Fruit fly (Drosophila melanogaster) whole organism, prepupa: Measurements from ENCODE around the gene CG11815.

Experiments used
- CG11294 ChIP-seq: fragments of 200-800 bp; sonication (Bioruptor generic); IDR thresholded peaks from 2 replicates; pipeline ENCODE4 v1.3.6; 2022; ENCODE audit warnings: missing biosample characterization, missing genetic modification characterization
- CG11902 ChIP-seq: fragments of 200-800 bp; sonication (Bioruptor generic); optimal IDR thresholded peaks from 3 replicates; lab custom pipeline; 2016; ENCODE audit warnings: missing biosample characterization, missing genetic modification characterization
- CG1621 ChIP-seq: fragments of 200-800 bp; sonication (Bioruptor generic); optimal IDR thresholded peaks from 3 replicates; lab custom pipeline; 2018; ENCODE audit warnings: missing biosample characterization, mild to moderate bottlenecking, missing genetic modification characterization
- CG31627 ChIP-seq: fragments of 200-800 bp; sonication (Bioruptor generic); optimal IDR thresholded peaks from 3 replicates; lab custom pipeline; 2016; ENCODE audit warnings: missing biosample characterization, missing genetic modification characterization
- CG32006 ChIP-seq: fragments of 200-800 bp; sonication (Bioruptor generic); optimal IDR thresholded peaks from 3 replicates; lab custom pipeline; 2017; ENCODE audit warnings: missing biosample characterization, mild to moderate bottlenecking, missing genetic modification characterization
- CG34406 ChIP-seq: fragments of 200-800 bp; sonication (Bioruptor generic); optimal IDR thresholded peaks from 3 replicates; lab custom pipeline; 2016; ENCODE audit warnings: missing biosample characterization, missing genetic modification characterization
- CG3919 ChIP-seq: fragments of 200-800 bp; sonication (Bioruptor generic); optimal IDR thresholded peaks from 3 replicates; lab custom pipeline; 2016; ENCODE audit warnings: missing biosample characterization, missing genetic modification characterization
- CG4318 ChIP-seq: fragments of 200-800 bp; sonication (Bioruptor generic); optimal IDR thresholded peaks from 3 replicates; lab custom pipeline; 2017; ENCODE audit warnings: missing biosample characterization, mild to moderate bottlenecking, missing genetic modification characterization
- CG6163 ChIP-seq: fragments of 200-800 bp; sonication (Bioruptor generic); IDR thresholded peaks from 3 replicates; pipeline ENCODE4 v1.3.6; 2022; ENCODE audit warnings: missing biosample characterization, missing genetic modification characterization
- CG6792 ChIP-seq: fragments of 200-800 bp; sonication (Bioruptor generic); optimal IDR thresholded peaks from 3 replicates; lab custom pipeline; 2016; ENCODE audit warnings: missing biosample characterization, missing genetic modification characterization
- CG6854 ChIP-seq: fragments of 200-800 bp; sonication (Bioruptor generic); optimal IDR thresholded peaks from 2 replicates; lab custom pipeline; 2017; ENCODE audit warnings: missing biosample characterization, mild to moderate bottlenecking, missing genetic modification characterization
- CG8119 ChIP-seq: fragments of 200-800 bp; sonication (Bioruptor generic); IDR thresholded peaks from 3 replicates; pipeline ENCODE4 v1.3.6; 2022; ENCODE audit warnings: missing biosample characterization, missing genetic modification characterization
- CG8319 ChIP-seq: fragments of 200-800 bp; sonication (Bioruptor generic); optimal IDR thresholded peaks from 3 replicates; lab custom pipeline; 2016; ENCODE audit warnings: missing biosample characterization, missing genetic modification characterization
- Eip75B ChIP-seq: fragments of 200-800 bp; sonication (Bioruptor generic); optimal IDR thresholded peaks from 3 replicates; lab custom pipeline; 2016; ENCODE audit warnings: missing biosample characterization, missing genetic modification characterization
- Eip78C ChIP-seq: fragments of 200-800 bp; sonication (Bioruptor generic); peaks from one replicate; lab custom pipeline; 2016; ENCODE audit warnings: missing biosample characterization, missing genetic modification characterization
- Eip93F ChIP-seq: fragments of 200-800 bp; sonication (Bioruptor generic); optimal IDR thresholded peaks from 2 replicates; lab custom pipeline; 2016; ENCODE audit warnings: missing biosample characterization, mild to moderate bottlenecking, missing genetic modification characterization
- Ets21C ChIP-seq: fragments of 200-800 bp; sonication (Bioruptor generic); optimal IDR thresholded peaks from 3 replicates; lab custom pipeline; 2016; ENCODE audit warnings: missing biosample characterization, missing genetic modification characterization
- Ets96B ChIP-seq: fragments of 200-800 bp; optimal IDR thresholded peaks from 2 replicates; lab custom pipeline; 2019; ENCODE audit warnings: missing biosample characterization, mild to moderate bottlenecking, missing genetic modification characterization, moderate library complexity
- Hr39 ChIP-seq: fragments of 200-800 bp; sonication (Bioruptor generic); optimal IDR thresholded peaks from 2 replicates; lab custom pipeline; 2016; ENCODE audit warnings: missing biosample characterization, missing genetic modification characterization
- Met ChIP-seq: fragments of 200-800 bp; sonication (Bioruptor generic); optimal IDR thresholded peaks from 3 replicates; lab custom pipeline; 2016; ENCODE audit warnings: missing biosample characterization, missing genetic modification characterization
- Smox ChIP-seq: fragments of 200-800 bp; sonication (Bioruptor generic); optimal IDR thresholded peaks from 3 replicates; lab custom pipeline; 2016; ENCODE audit warnings: missing biosample characterization, missing genetic modification characterization
- Sox102F ChIP-seq: fragments of 200-800 bp; sonication (Bioruptor generic); optimal IDR thresholded peaks from 2 replicates; lab custom pipeline; 2016; ENCODE audit warnings: missing biosample characterization, mild to moderate bottlenecking, missing genetic modification characterization
- Sox14 ChIP-seq: fragments of 200-800 bp; sonication (Bioruptor generic); optimal IDR thresholded peaks from 3 replicates; lab custom pipeline; 2016; ENCODE audit warnings: missing biosample characterization, missing genetic modification characterization
- achi ChIP-seq: fragments of 200-800 bp; sonication (Bioruptor generic); optimal IDR thresholded peaks from 3 replicates; lab custom pipeline; 2016; ENCODE audit warnings: missing biosample characterization, missing genetic modification characterization
- cyc ChIP-seq: fragments of 200-800 bp; sonication (Bioruptor generic); optimal IDR thresholded peaks from 3 replicates; lab custom pipeline; 2016; ENCODE audit warnings: missing biosample characterization, missing genetic modification characterization
- dsx ChIP-seq: fragments of 200-800 bp; optimal IDR thresholded peaks from 3 replicates; lab custom pipeline; 2019; ENCODE audit warnings: missing biosample characterization, mild to moderate bottlenecking, missing genetic modification characterization, moderate library complexity; ENCODE audit not compliant: poor library complexity, severe bottlenecking
- fd59A ChIP-seq: fragments of 200-800 bp; sonication (Bioruptor generic); optimal IDR thresholded peaks from 2 replicates; lab custom pipeline; 2017; ENCODE audit warnings: missing biosample characterization, mild to moderate bottlenecking, missing genetic modification characterization, missing genetic modification reagents
- fkh ChIP-seq: fragments of 200-800 bp; sonication (Bioruptor generic); optimal IDR thresholded peaks from 3 replicates; lab custom pipeline; 2017; ENCODE audit warnings: missing biosample characterization, mild to moderate bottlenecking, missing genetic modification characterization, moderate library complexity
- lz ChIP-seq: fragments of 200-800 bp; sonication (Bioruptor generic); optimal IDR thresholded peaks from 3 replicates; lab custom pipeline; 2016; ENCODE audit warnings: missing biosample characterization, missing genetic modification characterization
- net ChIP-seq: fragments of 200-800 bp; sonication (Bioruptor generic); optimal IDR thresholded peaks from 3 replicates; lab custom pipeline; 2016; ENCODE audit warnings: missing biosample characterization, missing genetic modification characterization
- salr ChIP-seq, 2 experiments: fragments of 200-800 bp; sonication (Bioruptor generic); optimal IDR thresholded peaks; 3 replicates each; lab custom pipeline; 2016 to 2018; ENCODE audit warnings: missing biosample characterization in 2 of 2, missing genetic modification characterization in 2 of 2, mild to moderate bottlenecking in 1 of 2
- ss ChIP-seq, 2 experiments: fragments of 200-800 bp; sonication (Bioruptor generic); optimal IDR thresholded peaks; 2 replicates in 1 of 2; 3 replicates in 1 of 2; lab custom pipeline; 2017 to 2018; ENCODE audit warnings: mild to moderate bottlenecking in 2 of 2, missing biosample characterization in 2 of 2, missing genetic modification characterization in 2 of 2, moderate library complexity in 1 of 2
- svp ChIP-seq: fragments of 200-800 bp; sonication (Bioruptor generic); peaks from one replicate; lab custom pipeline; 2016; ENCODE audit warnings: missing biosample characterization, missing genetic modification characterization
- topi ChIP-seq: fragments of 200-800 bp; sonication (Bioruptor generic); optimal IDR thresholded peaks from 3 replicates; lab custom pipeline; 2016; ENCODE audit warnings: missing biosample characterization, missing genetic modification characterization
- vri ChIP-seq: fragments of 200-800 bp; sonication (Bioruptor generic); optimal IDR thresholded peaks from 3 replicates; lab custom pipeline; 2016; ENCODE audit warnings: missing biosample characterization, mild to moderate bottlenecking, missing genetic modification characterization

CG11815 gene

DNA sequence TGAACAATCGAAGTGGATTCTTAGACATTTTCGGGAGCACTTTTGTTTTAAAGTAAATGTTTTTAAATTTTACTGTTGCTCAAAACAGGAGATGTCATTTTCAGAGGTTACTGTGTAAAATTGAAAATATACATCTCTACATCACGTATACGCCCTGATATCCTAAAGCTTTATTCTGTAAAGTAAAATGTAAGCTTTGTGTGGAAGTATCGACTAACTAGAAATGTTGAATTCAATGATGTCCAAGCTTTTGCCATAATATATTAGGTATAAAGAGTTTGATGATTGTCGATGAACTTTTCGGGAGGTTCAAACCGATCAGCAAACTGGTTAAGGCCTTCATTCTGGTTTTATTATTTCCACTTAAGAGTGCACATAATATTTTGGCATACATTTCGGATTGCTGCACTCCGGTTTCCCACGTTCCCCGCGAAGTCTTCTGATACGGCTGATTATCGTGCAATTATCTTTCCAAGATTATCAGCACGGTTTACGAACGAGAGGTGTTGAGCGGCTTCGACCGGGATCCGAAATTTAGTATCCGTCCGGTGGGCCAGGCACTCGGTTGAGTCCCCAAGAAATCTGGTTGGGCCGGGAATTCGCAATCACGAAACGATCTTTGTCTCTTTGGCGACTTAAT is at the start of gene CG11815, which contains the start of gene acs:
Gene CG11815 (minus strand): TSS at position 98 of the 640 bp plus-strand sequence.
Gene acs (plus strand): TSS at position 536 of the 640 bp plus-strand sequence.
- TF ChIP-seq CG1621 (tag; lab: Kevin White, UChicago), result peak; percentile 28
- peak; percentile 68 for TF ChIP-seq vri (GFP tag; lab: Kevin White, UChicago)
- no peak for TF ChIP-seq Ets21C (GFP tag; lab: Kevin White, UChicago)
- TF ChIP-seq CG34406 (GFP tag; lab: Kevin White, UChicago), result no peak
- no peak for TF ChIP-seq topi
- no peak for TF ChIP-seq Hr39 (GFP tag; lab: Kevin White, UChicago)
- peak; percentile 86 for TF ChIP-seq svp (GFP tag; lab: Kevin White, UChicago)
- TF ChIP-seq Eip78C, result peak; percentile 79

DNA sequence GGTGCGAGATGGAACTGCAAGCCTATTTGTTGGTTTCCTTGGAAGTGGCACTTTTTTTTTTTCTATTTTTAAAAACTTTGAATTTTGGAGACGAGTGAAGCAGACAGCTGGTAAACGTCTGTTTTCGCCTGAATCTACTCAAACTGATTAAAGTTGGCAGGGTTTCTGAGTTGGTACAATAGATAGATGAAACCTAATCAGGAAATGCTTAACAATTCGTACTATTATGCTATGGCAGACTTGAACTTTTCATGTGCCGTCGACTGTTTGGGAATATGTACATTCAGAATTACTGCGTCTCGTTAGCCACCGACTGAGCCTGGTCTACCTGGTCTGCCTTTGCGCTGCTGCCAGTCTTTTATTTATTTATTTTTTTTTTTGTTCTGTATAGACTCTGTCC is 34.6 kb upstream of the CG11815 start, which contains the start of gene CG42841:
Gene CG42841 (minus strand): TSS at position 101 of the 400 bp plus-strand sequence.
- TF ChIP-seq ss (GFP tag; optimal IDR thresholded peaks at IDR 0.05; lab: Kevin White, UChicago) (no peak), Eip75B (no peak), Ets21C (GFP tag; lab: Kevin White, UChicago) (no peak), Eip93F (GFP tag; lab: Kevin White, UChicago) (no peak), dsx (no peak), CG8319 (GFP tag; lab: Kevin White, UChicago) (no peak)

- TF ChIP-seq CG11294 (GFP tag; lab: Robert Waterston, UW), result no peak
- TF ChIP-seq fkh, result peak; percentile 57
- no peak for TF ChIP-seq salr (GFP tag; optimal IDR thresholded peaks at IDR 0.05; lab: Kevin White, UChicago)
- TF ChIP-seq cyc, result no peak
- TF ChIP-seq dsx, result no peak
- no peak for TF ChIP-seq svp (GFP tag; lab: Kevin White, UChicago)
- no peak for TF ChIP-seq CG32006 (GFP tag; lab: Kevin White, UChicago)
Observed at dm6 chr3L:2004732-2005131, 33.7 kb upstream of the CG11815 start.

dm6 chr3L:1985406-1985805 is 14.4 kb upstream of the CG11815 start:
- TF ChIP-seq net, result no peak
- no peak for TF ChIP-seq vri (GFP tag; lab: Kevin White, UChicago)
- no peak for TF ChIP-seq CG6854 (GFP tag; lab: Kevin White, UChicago)
- TF ChIP-seq achi (GFP tag; lab: Kevin White, UChicago), result no peak
- no peak for TF ChIP-seq CG31627
- no peak for TF ChIP-seq Eip93F (GFP tag; lab: Kevin White, UChicago)
- TF ChIP-seq Smox, result no peak
- TF ChIP-seq Ets96B (tag; lab: Kevin White, UChicago), result no peak
- no peak for TF ChIP-seq CG8119 (GFP tag; lab: Robert Waterston, UW)
- TF ChIP-seq CG3919, result no peak
- peak; percentile 22 for TF ChIP-seq topi
- no peak for TF ChIP-seq Sox14 (GFP tag; lab: Kevin White, UChicago)
- TF ChIP-seq CG11902 (GFP tag; lab: Kevin White, UChicago), result peak; percentile 30
- TF ChIP-seq svp (GFP tag; lab: Kevin White, UChicago), result peak; percentile 77
- TF ChIP-seq CG6792, result no peak
- no peak for TF ChIP-seq CG6163
- no peak for TF ChIP-seq Met (GFP tag; lab: Kevin White, UChicago)
- TF ChIP-seq Sox102F (GFP tag; lab: Kevin White, UChicago), result no peak
- no peak for TF ChIP-seq fd59A
- TF ChIP-seq lz (GFP tag; lab: Kevin White, UChicago), result no peak
- no peak for TF ChIP-seq CG4318 (GFP tag; lab: Kevin White, UChicago)
- TF ChIP-seq, all 60 proteins: peak for 3
